Worm (Caenorhabditis elegans) whole organism, L4/young adult: ENCODE data around the gene F18G5.1.

Experiments
- W03F9.2 ChIP-seq: fragments of 150-350 bp; optimal IDR thresholded peaks from 2 replicates; lab custom pipeline; 2014; ENCODE audit warnings: missing biosample characterization, missing genetic modification characterization
- dao-5 ChIP-seq: sonication (generic microtip); optimal IDR thresholded peaks from 2 replicates; lab custom pipeline; 2016; ENCODE audit warnings: missing genotype, missing genetic modification characterization, moderate library complexity, missing compliant biosample characterization
- him-1 ChIP-seq: sonication (generic microtip); optimal IDR thresholded peaks from 2 replicates; lab custom pipeline; 2016; ENCODE audit warnings: missing genotype, missing genetic modification reagents, missing genetic modification characterization, missing compliant biosample characterization

ce11 chrX:9264231-9264630, 4.6 kb downstream of the F18G5.1 start, which contains the start of gene F18G5.6:
- TF ChIP-seq him-1 (no peak), W03F9.2 (no peak), dao-5 (tag; lab: Kevin White, UChicago) (no peak)
